Worm (Caenorhabditis elegans): ENCODE data around the gene mab-7.

Gene mab-7

DNA sequence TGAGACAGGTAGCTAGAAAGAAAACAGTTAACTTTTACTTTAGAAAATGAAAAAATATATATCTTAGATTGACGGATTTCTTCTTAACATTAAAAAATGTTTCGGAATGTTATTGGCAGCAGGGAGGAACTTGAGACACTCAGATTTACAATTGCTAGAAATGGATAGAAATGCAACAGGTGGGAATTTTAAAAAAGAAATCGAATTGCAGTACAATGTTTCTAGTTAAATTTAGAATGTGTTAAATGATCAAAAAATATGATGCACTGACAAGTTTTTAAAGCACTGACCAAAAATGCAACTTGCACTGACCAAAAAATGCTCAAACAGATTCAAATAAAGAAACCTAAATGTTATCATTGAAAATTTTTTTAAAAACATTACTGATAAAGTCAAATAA, 28.3 kb upstream of the mab-7 start:
- no peak for TF ChIP-seq fos-1 (tag; optimal IDR thresholded peaks at IDR 0.05)
- no peak for TF ChIP-seq lin-29 (GFP tag; IDR thresholded peaks at IDR 0.05)
- no peak for TF ChIP-seq mxl-3 (GFP tag; optimal IDR thresholded peaks at IDR 0.05)
- TF ChIP-seq tag-97 (GFP tag; IDR thresholded peaks at IDR 0.05): no peak
- no peak for TF ChIP-seq Y48G9A.11 (GFP tag; IDR thresholded peaks at IDR 0.05)
- no peak for TF ChIP-seq sdz-12 (GFP tag; optimal IDR thresholded peaks at IDR 0.05)
- peak in 1 of 2 experiments; percentile 91 for TF ChIP-seq unc-62 (GFP tag; optimal IDR thresholded peaks at IDR 0.05 in 1 of 2)
- TF ChIP-seq unc-62 (tag; optimal IDR thresholded peaks at IDR 0.05): no peak
- TF ChIP-seq ZK546.5 (tag; optimal IDR thresholded peaks at IDR 0.05): no peak

DNA sequence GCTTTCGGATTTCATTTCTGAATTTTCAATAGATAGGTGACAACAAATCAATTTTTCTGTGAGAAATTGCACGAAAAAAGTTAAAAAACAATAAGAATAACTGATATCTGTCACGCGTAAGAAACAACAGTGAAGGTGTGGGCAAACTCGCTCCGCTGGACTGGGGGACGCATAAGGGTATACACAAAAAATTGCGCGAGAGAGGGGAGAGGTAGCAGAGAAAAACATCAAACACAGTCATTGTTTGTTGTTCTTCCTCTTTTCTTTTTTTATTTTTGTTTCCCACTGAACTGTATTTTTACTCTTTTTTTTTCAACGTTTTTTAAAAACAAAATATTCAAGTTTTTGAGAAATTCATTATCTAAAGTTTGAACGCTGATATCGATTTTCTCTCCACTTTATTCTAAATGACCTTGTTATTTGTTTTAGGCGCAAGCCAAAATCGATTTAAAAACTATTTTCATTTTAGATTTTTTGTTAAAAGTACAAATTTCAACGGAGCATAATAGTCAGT, 26.7 kb upstream of the mab-7 start, which contains the start of the genes pifk-1 and tbc-11:
Gene pifk-1 (minus strand): TSS at position 17 of the 514 bp plus-strand sequence.
Gene tbc-11 (plus strand): TSS at position 464 of the 514 bp plus-strand sequence.
- TF ChIP-seq ZK337.2 (GFP tag; IDR thresholded peaks at IDR 0.05): no peak
- TF ChIP-seq set-16 (GFP tag; IDR thresholded peaks at IDR 0.05): no peak
- TF ChIP-seq daf-19 (GFP tag; conservative IDR thresholded peaks at IDR 0.05): no peak
- TF ChIP-seq pqm-1 (tag; optimal IDR thresholded peaks at IDR 0.05): no peak
- TF ChIP-seq Y5F2A.4 (GFP tag; optimal IDR thresholded peaks at IDR 0.05): no peak
- TF ChIP-seq nhr-28 (tag; optimal IDR thresholded peaks at IDR 0.05): peak; percentile 74
- peak; percentile 39 for TF ChIP-seq nhr-25 (tag; optimal IDR thresholded peaks at IDR 0.05; ENCODE audit: borderline replicate concordance, insufficient read depth)
- TF ChIP-seq duxl-1 (tag; optimal IDR thresholded peaks at IDR 0.05; ENCODE audit: poor library complexity): no peak
- TF ChIP-seq F49E8.2 (tag; optimal IDR thresholded peaks at IDR 0.05; ENCODE audit: borderline replicate concordance): no peak
- TF ChIP-seq ceh-32 (tag; optimal IDR thresholded peaks at IDR 0.05; ENCODE audit: poor library complexity): no peak
- no peak for TF ChIP-seq ces-1 (GFP tag; optimal IDR thresholded peaks at IDR 0.05)
- TF ChIP-seq F10B5.3 (tag; optimal IDR thresholded peaks at IDR 0.05): no peak
- no peak for TF ChIP-seq ceh-28 (tag; optimal IDR thresholded peaks at IDR 0.05)
- no peak for TF ChIP-seq egl-43 (GFP tag; IDR thresholded peaks at IDR 0.05)
- TF ChIP-seq vab-7 (GFP tag; IDR thresholded peaks at IDR 0.05): no peak
- no peak for TF ChIP-seq fkh-10 (GFP tag; optimal IDR thresholded peaks at IDR 0.05)
- no peak for TF ChIP-seq dmd-9 (GFP tag; IDR thresholded peaks at IDR 0.05)
- no peak for TF ChIP-seq T26A8.4 (GFP tag; IDR thresholded peaks at IDR 0.05)
- TF ChIP-seq hmg-1.1 (GFP tag; IDR thresholded peaks at IDR 0.05): 0 out of 2 replicates have a peak, but pooled peaks have one; percentile 14
- TF ChIP-seq mes-2 (tag; optimal IDR thresholded peaks at IDR 0.05; ENCODE audit: poor library complexity, severe bottlenecking): peak; percentile 79
- no peak for TF ChIP-seq nhr-48 (tag; optimal IDR thresholded peaks at IDR 0.05)
- no peak for TF ChIP-seq nhr-102 (tag; optimal IDR thresholded peaks at IDR 0.05)
- no peak for TF ChIP-seq nhr-76 (tag; optimal IDR thresholded peaks at IDR 0.05)
- no peak for TF ChIP-seq lim-7 (GFP tag; IDR thresholded peaks at IDR 0.05)
- no peak for TF ChIP-seq fos-1 (tag; optimal IDR thresholded peaks at IDR 0.05)
- no peak for TF ChIP-seq tag-97 (GFP tag; IDR thresholded peaks at IDR 0.05)
- TF ChIP-seq nhr-6 (tag; optimal IDR thresholded peaks at IDR 0.05): peak; percentile 26
- no peak for TF ChIP-seq T20F7.1 (GFP tag; optimal IDR thresholded peaks at IDR 0.05)
- TF ChIP-seq dpl-1 (GFP tag; optimal IDR thresholded peaks at IDR 0.05): peak; percentile 40
- peak; percentile 71 for TF ChIP-seq hlh-11 (tag; optimal IDR thresholded peaks at IDR 0.05)
- TF ChIP-seq nhr-77 (tag; optimal IDR thresholded peaks at IDR 0.05): peak; percentile 46
- no peak for TF ChIP-seq ZK546.5 (tag; optimal IDR thresholded peaks at IDR 0.05)
- no peak for TF ChIP-seq tra-1 (GFP tag; IDR thresholded peaks at IDR 0.05)
- TF ChIP-seq lin-39 (tag; optimal IDR thresholded peaks at IDR 0.05): no peak
- TF ChIP-seq saeg-2 (GFP tag; IDR thresholded peaks at IDR 0.05): no peak
- TF ChIP-seq aha-1 (tag): no peak
- no peak for TF ChIP-seq ceh-44 (GFP tag; IDR thresholded peaks at IDR 0.05)
- no peak for TF ChIP-seq snpc-1.2 (GFP tag; IDR thresholded peaks at IDR 0.05)
- TF ChIP-seq ceh-82 (tag; optimal IDR thresholded peaks at IDR 0.05): no peak
- TF ChIP-seq ctbp-1 (GFP tag; IDR thresholded peaks at IDR 0.05): no peak
- no peak for TF ChIP-seq ama-1 (optimal IDR thresholded peaks at IDR 0.05)
- no peak for TF ChIP-seq ztf-7 (tag; optimal IDR thresholded peaks at IDR 0.05)
- TF ChIP-seq zip-2 (tag; optimal IDR thresholded peaks at IDR 0.05): no peak
- TF ChIP-seq unc-130 (GFP tag; optimal IDR thresholded peaks at IDR 0.05): no peak
- TF ChIP-seq R02D3.7 (tag; optimal IDR thresholded peaks at IDR 0.05): no peak
